Worm (Caenorhabditis elegans) whole organism, L4 larva: Measurements from ENCODE around the gene M01B2.8.
A peak's percentile ranks its signal among the peaks of the same experiment; 100 is the strongest.

ENCODE experiments used
- D1046.2 ChIP-seq: fragments of 200-800 bp; sonication (Bioruptor generic); IDR thresholded peaks from 2 replicates; pipeline ENCODE4 v1.3.6; 2022; ENCODE audit warnings: missing genetic modification characterization, missing compliant biosample characterization
- T20F7.1 ChIP-seq: fragments of 200-800 bp; sonication (Bioruptor generic); optimal IDR thresholded peaks from 2 replicates; lab custom pipeline; 2018; ENCODE audit warnings: mild to moderate bottlenecking, missing genetic modification characterization, missing compliant biosample characterization
- Y75B8A.6 ChIP-seq: fragments of 200-800 bp; sonication (Bioruptor generic); IDR thresholded peaks from 2 replicates; pipeline ENCODE4 v1.3.6; 2022; ENCODE audit warnings: missing genetic modification reagents, missing genetic modification characterization, missing compliant biosample characterization
- ZK546.5 ChIP-seq, 2 experiments: sonication (generic microtip); optimal IDR thresholded peaks; 2 replicates each; lab custom pipeline; 2017; ENCODE audit warnings: missing biosample characterization in 2 of 2, missing genetic modification characterization in 2 of 2
- aha-1 ChIP-seq: fragments of 150-350 bp; peaks from one replicate; lab custom pipeline; 2014; ENCODE audit warnings: missing biosample characterization, missing genetic modification characterization
- arid-1 ChIP-seq: fragments of 200-800 bp; sonication (Bioruptor generic); conservative IDR thresholded peaks from 2 replicates; pipeline ENCODE4 v1.3.6; 2022; ENCODE audit warnings: missing genetic modification reagents, missing genetic modification characterization, missing compliant biosample characterization
- ceh-44 ChIP-seq: fragments of 200-800 bp; sonication (Bioruptor generic); IDR thresholded peaks from 2 replicates; pipeline ENCODE4 v1.3.6; 2022; ENCODE audit warnings: missing genetic modification reagents, missing genetic modification characterization, missing compliant biosample characterization
- ceh-62 ChIP-seq: sonication (generic microtip); optimal IDR thresholded peaks from 2 replicates; lab custom pipeline; 2017; ENCODE audit warnings: missing biosample characterization, missing genetic modification characterization
- cey-2 ChIP-seq: sonication (generic microtip); optimal IDR thresholded peaks from 3 replicates; lab custom pipeline; 2017; ENCODE audit warnings: missing genetic modification characterization, mild to moderate bottlenecking, missing compliant biosample characterization, antibody characterized with exemption, borderline replicate concordance; ENCODE audit not compliant: insufficient read depth
- ctbp-1 ChIP-seq: fragments of 200-800 bp; sonication (Bioruptor generic); IDR thresholded peaks from 2 replicates; pipeline ENCODE4 v1.3.6; 2022; ENCODE audit warnings: missing genetic modification reagents, missing genetic modification characterization, missing compliant biosample characterization
- daf-8 ChIP-seq: fragments of 200-800 bp; sonication (Bioruptor generic); IDR thresholded peaks from 2 replicates; pipeline ENCODE4 v1.3.6; 2022; ENCODE audit warnings: missing genetic modification characterization, missing compliant biosample characterization
- dmd-8 ChIP-seq: fragments of 200-800 bp; sonication (Bioruptor generic); IDR thresholded peaks from 2 replicates; pipeline ENCODE4 v1.3.6; 2022; ENCODE audit warnings: missing genetic modification characterization, missing compliant biosample characterization
- egl-27 ChIP-seq: sonication (generic microtip); optimal IDR thresholded peaks from 3 replicates; lab custom pipeline; 2017; ENCODE audit warnings: missing biosample characterization, missing genetic modification reagents, missing genetic modification characterization
- egl-43 ChIP-seq: fragments of 200-800 bp; sonication (Bioruptor generic); IDR thresholded peaks from 2 replicates; pipeline ENCODE4 v1.3.6; 2022; ENCODE audit warnings: missing genetic modification reagents, missing genetic modification characterization, missing compliant biosample characterization
- fos-1 ChIP-seq: fragments of 150-350 bp; optimal IDR thresholded peaks from 2 replicates; lab custom pipeline; 2014; ENCODE audit warnings: missing biosample characterization, missing genetic modification characterization
- gei-8 ChIP-seq: fragments of 200-800 bp; sonication (Bioruptor generic); optimal IDR thresholded peaks from 2 replicates; lab custom pipeline; 2018; ENCODE audit warnings: mild to moderate bottlenecking, missing genetic modification characterization, missing compliant biosample characterization
- hlh-11 ChIP-seq: fragments of 200-800 bp; sonication (Bioruptor generic); optimal IDR thresholded peaks from 2 replicates; lab custom pipeline; 2018; ENCODE audit warnings: mild to moderate bottlenecking, missing genetic modification characterization, missing compliant biosample characterization
- hlh-30 ChIP-seq: sonication (generic microtip); optimal IDR thresholded peaks from 2 replicates; lab custom pipeline; 2017; ENCODE audit warnings: antibody characterized with exemption, mild to moderate bottlenecking, missing genetic modification characterization, missing compliant biosample characterization; ENCODE audit not compliant: insufficient read depth
- hmg-1.1 ChIP-seq: fragments of 200-800 bp; sonication (Bioruptor generic); IDR thresholded peaks from 2 replicates; pipeline ENCODE4 v1.3.6; 2022; ENCODE audit warnings: missing genetic modification reagents, missing genetic modification characterization, missing compliant biosample characterization
- lin-1 ChIP-seq: fragments of 200-800 bp; sonication (Bioruptor generic); IDR thresholded peaks from 2 replicates; pipeline ENCODE4 v1.3.6; 2022; ENCODE audit warnings: missing genetic modification reagents, missing genetic modification characterization, missing compliant biosample characterization
- lin-13 ChIP-seq: fragments of 150-350 bp; optimal IDR thresholded peaks from 2 replicates; lab custom pipeline; 2014; ENCODE audit warnings: missing biosample characterization, missing genetic modification reagents, missing genetic modification characterization
- madf-5 ChIP-seq, 2 experiments: fragments of 200-800 bp; sonication (Bioruptor generic); IDR thresholded peaks; 2 replicates each; pipeline ENCODE4 v1.3.6; 2022; ENCODE audit warnings: missing compliant biosample characterization in 2 of 2, missing genetic modification characterization in 2 of 2
- mdl-1 ChIP-seq, 2 experiments: fragments of 150-350 bp in 1 of 2; sonication (generic microtip) in 1 of 2; optimal IDR thresholded peaks; 2 replicates each; lab custom pipeline; 2014 to 2017; ENCODE audit warnings: missing biosample characterization in 2 of 2, missing genetic modification characterization in 2 of 2
- mes-2 ChIP-seq: sonication (generic microtip); optimal IDR thresholded peaks from 2 replicates; lab custom pipeline; 2016; ENCODE audit warnings: missing genotype, mild to moderate bottlenecking, missing genetic modification characterization, missing compliant biosample characterization; ENCODE audit not compliant: poor library complexity, severe bottlenecking
- nhr-102 ChIP-seq: sonication (generic microtip); optimal IDR thresholded peaks from 2 replicates; lab custom pipeline; 2016; ENCODE audit warnings: mild to moderate bottlenecking, missing genetic modification characterization, moderate library complexity, missing compliant biosample characterization
- nhr-111 ChIP-seq: fragments of 200-800 bp; sonication (Bioruptor generic); optimal IDR thresholded peaks from 2 replicates; lab custom pipeline; 2018; ENCODE audit warnings: mild to moderate bottlenecking, missing genetic modification characterization, missing compliant biosample characterization
- nhr-25 ChIP-seq: sonication (generic microtip); optimal IDR thresholded peaks from 2 replicates; lab custom pipeline; 2017; ENCODE audit warnings: missing genetic modification characterization, mild to moderate bottlenecking, missing compliant biosample characterization, antibody characterized with exemption, moderate library complexity, borderline replicate concordance; ENCODE audit not compliant: insufficient read depth
- nhr-28 ChIP-seq: fragments of 150-350 bp; optimal IDR thresholded peaks from 2 replicates; lab custom pipeline; 2014; ENCODE audit warnings: missing biosample characterization, missing genetic modification characterization
- nhr-48 ChIP-seq: sonication (generic microtip); optimal IDR thresholded peaks from 2 replicates; lab custom pipeline; 2016; ENCODE audit warnings: mild to moderate bottlenecking, missing genetic modification characterization, missing compliant biosample characterization
- nhr-6 ChIP-seq: fragments of 150-350 bp; optimal IDR thresholded peaks from 2 replicates; lab custom pipeline; 2014; ENCODE audit warnings: missing biosample characterization, missing genetic modification characterization
- nhr-77 ChIP-seq: fragments of 150-350 bp; optimal IDR thresholded peaks from 2 replicates; lab custom pipeline; 2014; ENCODE audit warnings: missing biosample characterization, missing genetic modification characterization
- php-3 ChIP-seq: fragments of 200-800 bp; sonication (Bioruptor generic); IDR thresholded peaks from 2 replicates; pipeline ENCODE4 v1.3.6; 2022; ENCODE audit warnings: missing genetic modification reagents, missing genetic modification characterization, missing compliant biosample characterization
- pqm-1 ChIP-seq: sonication (generic microtip); optimal IDR thresholded peaks from 2 replicates; lab custom pipeline; 2017; ENCODE audit warnings: missing biosample characterization, missing genetic modification characterization
- sdz-12 ChIP-seq: fragments of 200-800 bp; sonication (Bioruptor generic); optimal IDR thresholded peaks from 2 replicates; lab custom pipeline; 2018; ENCODE audit warnings: mild to moderate bottlenecking, missing genetic modification characterization, missing compliant biosample characterization
- set-16 ChIP-seq: fragments of 200-800 bp; sonication (Bioruptor generic); IDR thresholded peaks from 2 replicates; pipeline ENCODE4 v1.3.6; 2022; ENCODE audit warnings: missing genetic modification reagents, missing genetic modification characterization, missing compliant biosample characterization
- spr-3 ChIP-seq: fragments of 200-800 bp; sonication (Bioruptor generic); optimal IDR thresholded peaks from 2 replicates; lab custom pipeline; 2018; ENCODE audit warnings: mild to moderate bottlenecking, missing genetic modification characterization, missing compliant biosample characterization
- tag-97 ChIP-seq: fragments of 200-800 bp; sonication (Bioruptor generic); IDR thresholded peaks from 2 replicates; pipeline ENCODE4 v1.3.6; 2022; ENCODE audit warnings: missing genetic modification characterization, missing compliant biosample characterization
- unc-39 ChIP-seq: sonication (generic microtip); optimal IDR thresholded peaks from 2 replicates; lab custom pipeline; 2017; ENCODE audit warnings: missing biosample characterization, missing genetic modification characterization
- zfp-3 ChIP-seq: fragments of 200-800 bp; sonication (Bioruptor generic); conservative IDR thresholded peaks from 2 replicates; pipeline ENCODE4 v1.3.6; 2022; ENCODE audit warnings: missing genetic modification reagents, missing genetic modification characterization, missing compliant biosample characterization
- zip-2 ChIP-seq: fragments of 150-350 bp; optimal IDR thresholded peaks from 2 replicates; lab custom pipeline; 2014; ENCODE audit warnings: missing biosample characterization, missing genetic modification characterization

Gene M01B2.8

ce11 chrV:15223668-15224067 is 36.3 kb upstream of the M01B2.8 start, which contains the start of gene srw-24:
Gene srw-24, plus strand, starts transcription at chrV:15223968.
- no peak for TF ChIP-seq hlh-30 (tag; lab: Kevin White, UChicago)
- no peak for TF ChIP-seq madf-5 (GFP tag; IDR thresholded peaks at IDR 0.05; lab: Robert Waterston, UW)
- no peak for TF ChIP-seq hmg-1.1 (GFP tag; lab: Robert Waterston, UW)
- no peak for TF ChIP-seq cey-2 (tag; lab: Kevin White, UChicago)

ce11 chrV:15225650-15226049 is 34.4 kb upstream of the M01B2.8 start, which contains the start of gene srw-14:
Gene srw-14, plus strand, starts transcription at chrV:15225950.
- TF ChIP-seq Y75B8A.6 (GFP tag; lab: Robert Waterston, UW) (no peak), ctbp-1 (GFP tag; lab: Robert Waterston, UW) (no peak), hlh-11 (tag; lab: Kevin White, UChicago) (no peak), spr-3 (GFP tag; lab: Kevin White, UChicago) (no peak), nhr-102 (tag; lab: Kevin White, UChicago) (no peak), nhr-6 (no peak), fos-1 (tag; lab: Kevin White, UChicago) (no peak), egl-43 (GFP tag; lab: Robert Waterston, UW) (no peak), gei-8 (GFP tag; lab: Kevin White, UChicago) (no peak)
- TF ChIP-seq, all 104 proteins: peak for 0

- TF ChIP-seq pqm-1 (peak; percentile 41), madf-5 (GFP tag; IDR thresholded peaks at IDR 0.05; lab: Robert Waterston, UW) (no peak)
Measured at ce11 chrV:15226206-15226605, 33.8 kb upstream of the M01B2.8 start.

- TF ChIP-seq T20F7.1 (GFP tag; lab: Kevin White, UChicago): no peak
- TF ChIP-seq nhr-77 (tag; lab: Kevin White, UChicago): no peak
- TF ChIP-seq arid-1: no peak
- no peak for TF ChIP-seq zfp-3 (GFP tag; lab: Robert Waterston, UW)
- TF ChIP-seq nhr-111 (GFP tag; lab: Kevin White, UChicago): no peak
- TF ChIP-seq egl-27 (tag; lab: Kevin White, UChicago): no peak
- TF ChIP-seq mdl-1 (tag; optimal IDR thresholded peaks at IDR 0.05; lab: Kevin White, UChicago): no peak
- no peak for TF ChIP-seq tag-97 (GFP tag; lab: Robert Waterston, UW)
- TF ChIP-seq ZK546.5 (tag; optimal IDR thresholded peaks at IDR 0.05; lab: Kevin White, UChicago): no peak
- TF ChIP-seq D1046.2 (GFP tag; lab: Robert Waterston, UW): no peak
Measured at ce11 chrV:15230243-15230642, 29.8 kb upstream of the M01B2.8 start, which contains the start of gene srw-15. Gene srw-15, plus strand, starts transcription at chrV:15230543.

ce11 chrV:15232200-15232599 is 27.8 kb upstream of the M01B2.8 start, which contains the start of gene srw-13:
Gene srw-13, plus strand, starts transcription at chrV:15232500.
- TF ChIP-seq ZK546.5 (tag; optimal IDR thresholded peaks at IDR 0.05; lab: Kevin White, UChicago) (no peak), mes-2 (tag; lab: Kevin White, UChicago) (no peak), unc-39 (tag; lab: Kevin White, UChicago) (no peak), nhr-25 (tag; lab: Kevin White, UChicago) (no peak), zip-2 (tag; lab: Kevin White, UChicago) (no peak), set-16 (no peak), aha-1 (tag; lab: Kevin White, UChicago) (peak; percentile 29)

ce11 chrV:15235661-15236060 is 24.3 kb upstream of the M01B2.8 start, which contains the start of gene nhr-164:
Gene nhr-164, minus strand, starts transcription at chrV:15235761.
- TF ChIP-seq mes-2 (tag; lab: Kevin White, UChicago) (no peak), zip-2 (tag; lab: Kevin White, UChicago) (no peak), daf-8 (GFP tag; lab: Robert Waterston, UW) (no peak), nhr-28 (tag; lab: Kevin White, UChicago) (no peak), ceh-44 (GFP tag; lab: Robert Waterston, UW) (no peak), tag-97 (GFP tag; lab: Robert Waterston, UW) (no peak), sdz-12 (GFP tag; lab: Kevin White, UChicago) (no peak), php-3 (no peak), dmd-8 (no peak), nhr-48 (tag; lab: Kevin White, UChicago) (no peak), nhr-77 (tag; lab: Kevin White, UChicago) (no peak), D1046.2 (GFP tag; lab: Robert Waterston, UW) (no peak), lin-1 (no peak), ceh-62 (tag; lab: Kevin White, UChicago) (no peak), lin-13 (GFP tag; lab: Kevin White, UChicago) (no peak), egl-43 (GFP tag; lab: Robert Waterston, UW) (no peak)
